Worm (Caenorhabditis elegans) whole organism, mixed stage, embryonic: ENCODE results near the gene M110.8.

Experiments
- elt-3 ChIP-seq: fragments of 150-350 bp; optimal IDR thresholded peaks from 2 replicates; lab custom pipeline; 2014; ENCODE audit warnings: missing biosample characterization, missing genetic modification characterization
- lin-13 ChIP-seq: fragments of 150-350 bp; optimal IDR thresholded peaks from 2 replicates; lab custom pipeline; 2014; ENCODE audit warnings: missing biosample characterization, missing genetic modification characterization
- mep-1 ChIP-seq: fragments of 150-350 bp; optimal IDR thresholded peaks from 2 replicates; lab custom pipeline; 2017; ENCODE audit warnings: missing biosample characterization, missing genetic modification reagents, missing genetic modification characterization, inconsistent platforms
- nhr-76 ChIP-seq: sonication (generic microtip); optimal IDR thresholded peaks from 2 replicates; lab custom pipeline; 2017; ENCODE audit warnings: missing biosample characterization, missing genetic modification characterization
- pha-4 ChIP-seq: fragments of 150-350 bp; optimal IDR thresholded peaks from 2 replicates; lab custom pipeline; 2018; ENCODE audit warnings: missing biosample characterization, missing genetic modification reagents, missing genetic modification characterization
- unc-62 ChIP-seq: fragments of 150-350 bp; optimal IDR thresholded peaks from 2 replicates; lab custom pipeline; 2014; ENCODE audit warnings: missing biosample characterization, missing genetic modification reagents, missing genetic modification characterization
- ztf-11 ChIP-seq: fragments of 150-350 bp; optimal IDR thresholded peaks from 2 replicates; lab custom pipeline; 2014; ENCODE audit warnings: missing biosample characterization, missing genetic modification characterization

- TF ChIP-seq lin-13 (tag; lab: Kevin White, UChicago), result no peak
- TF ChIP-seq ztf-11 (tag; lab: Kevin White, UChicago), result no peak
- TF ChIP-seq nhr-76, result no peak
- TF ChIP-seq unc-62 (GFP tag; lab: Kevin White, UChicago), result no peak
- TF ChIP-seq pha-4, result no peak
- TF ChIP-seq mep-1, result no peak
- TF ChIP-seq elt-3 (tag; lab: Kevin White, UChicago), result no peak
Observed at ce11 chrII:8169283-8169682, 40.1 kb downstream of the M110.8 start, which contains the start of gene T05C12.15.
